Worm (Caenorhabditis elegans): Measurements from ENCODE around the gene ugt-54.

Gene ugt-54

ce11 chrIV:10811388-10811787 is 49.9 kb downstream of the ugt-54 start:
- no peak for TF ChIP-seq nhr-76 (tag; optimal IDR thresholded peaks at IDR 0.05)
- TF ChIP-seq mls-2 (tag; optimal IDR thresholded peaks at IDR 0.05): no peak
- peak; percentile 85 for TF ChIP-seq pha-4 (tag; optimal IDR thresholded peaks at IDR 0.05)

ce11 chrIV:10812099-10812498 is 50.6 kb downstream of the ugt-54 start, which contains the start of gene miz-1:
Gene miz-1, plus strand, starts transcription at chrIV:10812399.
- TF ChIP-seq mab-5 (tag; optimal IDR thresholded peaks at IDR 0.05) (no peak), nhr-76 (tag; optimal IDR thresholded peaks at IDR 0.05) (no peak), nhr-28 (tag; optimal IDR thresholded peaks at IDR 0.05) (no peak), unc-120 (tag; optimal IDR thresholded peaks at IDR 0.05; ENCODE audit: poor library complexity, severe bottlenecking) (no peak), ztf-11 (tag; optimal IDR thresholded peaks at IDR 0.05) (no peak), sem-2 (GFP tag; optimal IDR thresholded peaks at IDR 0.05) (no peak), flh-1 (GFP tag; optimal IDR thresholded peaks at IDR 0.05) (no peak), ceh-43 (GFP tag; optimal IDR thresholded peaks at IDR 0.05) (no peak), tbx-8 (GFP tag; optimal IDR thresholded peaks at IDR 0.05) (no peak), bed-3 (GFP tag; optimal IDR thresholded peaks at IDR 0.05) (no peak)
